Fruit fly (Drosophila melanogaster): ENCODE results near the gene CG9917.

Gene CG9917

DNA sequence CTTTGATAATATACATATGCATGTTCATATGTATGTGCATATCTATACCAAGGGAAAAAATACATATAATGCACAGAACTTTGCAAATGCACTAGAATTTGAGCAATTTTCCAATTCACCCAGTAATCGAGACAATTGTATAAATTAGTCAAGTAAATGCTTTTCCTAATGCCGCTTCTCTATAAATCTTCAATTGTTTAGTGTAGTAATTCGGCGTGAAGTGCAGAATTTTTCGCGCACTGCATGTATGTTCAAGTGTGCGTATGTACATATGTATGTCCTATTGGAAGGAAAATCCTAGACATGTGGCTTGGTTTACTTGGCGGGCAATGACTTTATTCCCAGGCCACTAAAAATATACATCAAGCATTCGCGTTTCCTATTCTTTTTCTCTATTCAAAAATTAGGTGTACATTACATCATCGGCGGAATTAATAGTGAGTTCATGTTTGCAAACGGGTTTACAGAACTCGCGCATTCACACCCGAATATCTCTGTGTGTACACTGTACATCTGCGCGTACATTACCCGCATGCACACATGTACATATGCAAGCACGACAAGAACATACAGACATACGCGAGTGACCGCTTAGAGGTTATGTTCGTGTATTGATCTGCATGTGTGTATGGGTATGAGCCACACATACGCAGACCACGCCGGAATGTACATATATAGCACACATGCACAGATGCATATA, 4.0 kb downstream of the CG9917 start (continued):
- no peak for TF ChIP-seq D19B (GFP tag; optimal IDR thresholded peaks at IDR 0.05)
- TF ChIP-seq peb (GFP tag; IDR thresholded peaks at IDR 0.05) = no peak
- no peak for TF ChIP-seq HmgD (GFP tag; optimal IDR thresholded peaks at IDR 0.05)
- peak; percentile 50 for TF ChIP-seq MESR4 (GFP tag; optimal IDR thresholded peaks at IDR 0.05)
- TF ChIP-seq Fer2 (tag; optimal IDR thresholded peaks at IDR 0.05) = no peak
- no peak for TF ChIP-seq dan (GFP tag; IDR thresholded peaks at IDR 0.05)
- TF ChIP-seq Usf (GFP tag; optimal IDR thresholded peaks at IDR 0.05) = no peak
- TF ChIP-seq CG2199 (GFP tag; IDR thresholded peaks at IDR 0.05) = peak; percentile 80; the same call in 2 of the 3 replicates
- no peak for TF ChIP-seq sima (GFP tag; optimal IDR thresholded peaks at IDR 0.05)
- TF ChIP-seq CG3995 (GFP tag; optimal IDR thresholded peaks at IDR 0.05) = no peak
- TF ChIP-seq dati (GFP tag; IDR thresholded peaks at IDR 0.05) = no peak
- TF ChIP-seq CG13894 (tag; optimal IDR thresholded peaks at IDR 0.05) = peak; percentile 34
- TF ChIP-seq Fer3 (tag; optimal IDR thresholded peaks at IDR 0.05) = no peak
- no peak for TF ChIP-seq CG18599 (GFP tag; optimal IDR thresholded peaks at IDR 0.05)
- TF ChIP-seq Side (GFP tag; optimal IDR thresholded peaks at IDR 0.05) = peak; percentile 9
- TF ChIP-seq lbe (GFP tag; optimal IDR thresholded peaks at IDR 0.05) = peak; percentile 28
- TF ChIP-seq Oli (tag; optimal IDR thresholded peaks at IDR 0.05) = no peak
- no peak for TF ChIP-seq CG8089 (GFP tag; optimal IDR thresholded peaks at IDR 0.05)
- TF ChIP-seq CG17612 (GFP tag; IDR thresholded peaks at IDR 0.05) = no peak
- TF ChIP-seq CG12219 (GFP tag; optimal IDR thresholded peaks at IDR 0.05) = no peak
- peak; percentile 47 for TF ChIP-seq CG15514 (GFP tag; optimal IDR thresholded peaks at IDR 0.05)
- no peak for TF ChIP-seq CG18476 (GFP tag; optimal IDR thresholded peaks at IDR 0.05)
- TF ChIP-seq CG7271 (tag; optimal IDR thresholded peaks at IDR 0.05) = no peak
- no peak for TF ChIP-seq CG3065 (GFP tag; optimal IDR thresholded peaks at IDR 0.05)
- TF ChIP-seq tio (GFP tag; optimal IDR thresholded peaks at IDR 0.05) = no peak
- no peak for TF ChIP-seq danr (GFP tag; IDR thresholded peaks at IDR 0.05)
- TF ChIP-seq CG17359 (tag; optimal IDR thresholded peaks at IDR 0.05) = no peak
- no peak for TF ChIP-seq GATAe (GFP tag; conservative IDR thresholded peaks at IDR 0.05)
- no peak for TF ChIP-seq Poxn (GFP tag; IDR thresholded peaks at IDR 0.05)
- TF ChIP-seq CG11398 (GFP tag; optimal IDR thresholded peaks at IDR 0.05) = no peak
- TF ChIP-seq Aef1 (GFP tag; IDR thresholded peaks at IDR 0.05) = no peak
- no peak for TF ChIP-seq CG6689 (GFP tag; IDR thresholded peaks at IDR 0.05)
- no peak for TF ChIP-seq run (tag; optimal IDR thresholded peaks at IDR 0.05)
- peak; percentile 79 for TF ChIP-seq CG30020 (tag; optimal IDR thresholded peaks at IDR 0.05)
- TF ChIP-seq lab (GFP tag; optimal IDR thresholded peaks at IDR 0.05) = no peak
- TF ChIP-seq CG6791 (GFP tag; IDR thresholded peaks at IDR 0.05; ENCODE audit: partially characterized antibody) = peak; percentile 64; the same call in 2 of the 3 replicates
- TF ChIP-seq Antp (GFP tag; optimal IDR thresholded peaks at IDR 0.05) = no peak
- TF ChIP-seq ac (GFP tag; optimal IDR thresholded peaks at IDR 0.05) = no peak
- no peak for TF ChIP-seq rib (GFP tag; IDR thresholded peaks at IDR 0.05)
- TF ChIP-seq CG10366 (GFP tag; IDR thresholded peaks at IDR 0.05) = no peak
- TF ChIP-seq h (optimal IDR thresholded peaks at IDR 0.05) = no peak
- no peak for TF ChIP-seq sr (GFP tag; IDR thresholded peaks at IDR 0.05)
- peak in 1 of 2 experiments; percentile 83 for TF ChIP-seq insv (GFP tag; optimal IDR thresholded peaks at IDR 0.05)
- TF ChIP-seq aop (GFP tag; IDR thresholded peaks at IDR 0.05) = no peak
- no peak for TF ChIP-seq CG34224 (GFP tag; IDR thresholded peaks at IDR 0.05; ENCODE audit: partially characterized antibody)
- TF ChIP-seq trh (GFP tag; optimal IDR thresholded peaks at IDR 0.05) = no peak
- TF ChIP-seq Atf6 (GFP tag; IDR thresholded peaks at IDR 0.05) = no peak
- TF ChIP-seq luna (GFP tag; optimal IDR thresholded peaks at IDR 0.05) = no peak
- no peak for TF ChIP-seq pho (GFP tag; optimal IDR thresholded peaks at IDR 0.05)
- no peak for TF ChIP-seq CG31365 (tag; optimal IDR thresholded peaks at IDR 0.05)
- no peak for TF ChIP-seq caup (GFP tag; optimal IDR thresholded peaks at IDR 0.05; ENCODE audit: severe bottlenecking)
